Fruit fly (Drosophila melanogaster): ENCODE results near the gene Cyp313a4.

Cyp313a4 gene

dm6 chr3R:12633059-12633458 is 48.1 kb downstream of the Cyp313a4 start, which contains the start of gene CG18530:
CG18530 (plus strand) TSS chr3R:12633359.
- TF ChIP-seq ovo (GFP tag; optimal IDR thresholded peaks at IDR 0.05): no peak
- no peak for TF ChIP-seq CG33017 (tag; optimal IDR thresholded peaks at IDR 0.05)
- no peak for TF ChIP-seq cnc (optimal IDR thresholded peaks at IDR 0.05)
- TF ChIP-seq Hr96 (GFP tag; optimal IDR thresholded peaks at IDR 0.05): no peak
- TF ChIP-seq CG7101 (tag; optimal IDR thresholded peaks at IDR 0.05): no peak
- TF ChIP-seq CG7045 (GFP tag; optimal IDR thresholded peaks at IDR 0.05): no peak
- no peak for TF ChIP-seq CG12768 (GFP tag; optimal IDR thresholded peaks at IDR 0.05)
- no peak for TF ChIP-seq toe (GFP tag; optimal IDR thresholded peaks at IDR 0.05)

- TF ChIP-seq kay (GFP tag; ENCODE audit: borderline replicate concordance) (peak; percentile 71), Mnt (GFP tag; optimal IDR thresholded peaks at IDR 0.05) (peak; percentile 13), CG7045 (GFP tag; optimal IDR thresholded peaks at IDR 0.05) (no peak), tj (GFP tag; optimal IDR thresholded peaks at IDR 0.05) (peak; percentile 8), CG7101 (tag; optimal IDR thresholded peaks at IDR 0.05) (peak; percentile 61), Clk (GFP tag; optimal IDR thresholded peaks at IDR 0.05) (no peak), Hr96 (GFP tag; optimal IDR thresholded peaks at IDR 0.05) (no peak), CG12768 (GFP tag; optimal IDR thresholded peaks at IDR 0.05) (no peak), toe (GFP tag; optimal IDR thresholded peaks at IDR 0.05) (peak; percentile 43), CG11617 (GFP tag; optimal IDR thresholded peaks at IDR 0.05) (peak; percentile 17), cnc (optimal IDR thresholded peaks at IDR 0.05) (no peak), bab1 (GFP tag; optimal IDR thresholded peaks at IDR 0.05) (peak; percentile 59), CG33017 (tag; optimal IDR thresholded peaks at IDR 0.05) (peak; percentile 41), Crg-1 (GFP tag; optimal IDR thresholded peaks at IDR 0.05) (peak; percentile 50), CG1620 (GFP tag; optimal IDR thresholded peaks at IDR 0.05) (no peak), CG5204 (GFP tag; optimal IDR thresholded peaks at IDR 0.05) (no peak), cic (GFP tag; optimal IDR thresholded peaks at IDR 0.05) (no peak), ovo (GFP tag; optimal IDR thresholded peaks at IDR 0.05) (peak; percentile 0), pad (GFP tag; optimal IDR thresholded peaks at IDR 0.05) (peak; percentile 7), CG14711 (tag; optimal IDR thresholded peaks at IDR 0.05) (peak; percentile 57)
These were observed 50.8 kb downstream of the Cyp313a4 start, which contains the start of gene Not10 for dm6 chr3R:12630369-12630768. Not10 (plus strand) TSS chr3R:12630647.
